Fruit fly (Drosophila melanogaster): ENCODE results near the gene Pmvk.

Gene Pmvk

DNA sequence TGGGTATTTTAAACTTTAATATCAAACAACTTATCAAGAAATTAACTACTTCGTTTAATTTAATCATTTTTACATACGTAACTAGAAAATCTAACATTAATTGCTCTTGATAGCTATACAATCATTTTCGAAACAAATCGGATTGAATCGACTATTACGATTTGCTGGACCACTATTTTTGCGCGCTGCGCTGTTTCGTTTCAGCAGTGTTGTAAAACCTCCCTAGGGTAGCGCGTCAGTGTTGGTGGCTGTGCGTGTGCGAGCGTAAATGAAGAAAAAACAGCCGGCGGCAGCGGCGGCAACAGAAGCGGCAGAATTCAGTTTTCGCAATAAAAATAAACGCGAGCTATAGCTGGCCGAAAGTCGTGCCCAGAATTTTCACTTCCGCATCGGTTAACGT, 46.9 kb downstream of the Pmvk start, which contains the start of gene CG33116 (continued):
- peak; percentile 70 for TF ChIP-seq tio (GFP tag; optimal IDR thresholded peaks at IDR 0.05)
- peak; percentile 81 for TF ChIP-seq dmrt11E (tag; optimal IDR thresholded peaks at IDR 0.05)
- TF ChIP-seq Hand (GFP tag; optimal IDR thresholded peaks at IDR 0.05): peak; percentile 20
- TF ChIP-seq CG10431 (GFP tag; optimal IDR thresholded peaks at IDR 0.05): peak; percentile 45
- TF ChIP-seq maf-S (GFP tag; optimal IDR thresholded peaks at IDR 0.05): peak; percentile 82
- TF ChIP-seq Deaf1 (tag; optimal IDR thresholded peaks at IDR 0.05): peak; percentile 42
- TF ChIP-seq bcd (GFP tag; optimal IDR thresholded peaks at IDR 0.05): peak; percentile 85
- TF ChIP-seq ken (GFP tag; IDR thresholded peaks at IDR 0.05): peak; percentile 84
- peak; percentile 30 for TF ChIP-seq CTCF (GFP tag; optimal IDR thresholded peaks at IDR 0.05)
- TF ChIP-seq hb (GFP tag; IDR thresholded peaks at IDR 0.05; ENCODE audit: partially characterized antibody): no peak
- peak; percentile 60 for TF ChIP-seq Hey (tag; optimal IDR thresholded peaks at IDR 0.05)
- 0 out of 2 replicates have a peak, but pooled peaks have one; percentile 26 for TF ChIP-seq CG31224 (GFP tag; IDR thresholded peaks at IDR 0.05)
- TF ChIP-seq CG4730 (GFP tag; IDR thresholded peaks at IDR 0.05): peak; percentile 55
- TF ChIP-seq CG17328 (GFP tag; IDR thresholded peaks at IDR 0.05): peak; percentile 74
- TF ChIP-seq CG17612 (GFP tag; IDR thresholded peaks at IDR 0.05): no peak
- TF ChIP-seq CG2129 (GFP tag; IDR thresholded peaks at IDR 0.05; ENCODE audit: partially characterized antibody): no peak
- TF ChIP-seq CG17186 (GFP tag; optimal IDR thresholded peaks at IDR 0.05): peak; percentile 70
- peak; percentile 82 for TF ChIP-seq Dad (GFP tag; optimal IDR thresholded peaks at IDR 0.05)
- peak; percentile 81 for TF ChIP-seq bab2 (GFP tag; optimal IDR thresholded peaks at IDR 0.05)
- peak; percentile 80 to 81 for TF ChIP-seq chif (GFP tag; optimal IDR thresholded peaks at IDR 0.05)
- no peak for TF ChIP-seq h (optimal IDR thresholded peaks at IDR 0.05)
- peak; percentile 23 for TF ChIP-seq HLHmδ (GFP tag; optimal IDR thresholded peaks at IDR 0.05)
- TF ChIP-seq CG10959 (GFP tag; IDR thresholded peaks at IDR 0.05): 0 out of 2 replicates have a peak, but pooled peaks have one; percentile 32
- peak; percentile 79 for TF ChIP-seq Ets97D (GFP tag; optimal IDR thresholded peaks at IDR 0.05)
- TF ChIP-seq CG7357 (GFP tag; IDR thresholded peaks at IDR 0.05): peak; percentile 51; the same call in 1 of the 3 replicates
- TF ChIP-seq kni (GFP tag; optimal IDR thresholded peaks at IDR 0.05): peak; percentile 12
- peak; percentile 34 for TF ChIP-seq mirr (GFP tag; optimal IDR thresholded peaks at IDR 0.05)
- TF ChIP-seq Sox102F (GFP tag; optimal IDR thresholded peaks at IDR 0.05): peak; percentile 76
- TF ChIP-seq CG17361 (GFP tag; IDR thresholded peaks at IDR 0.05): peak; percentile 84
- no peak for TF ChIP-seq CG31388 (GFP tag; optimal IDR thresholded peaks at IDR 0.05)
- TF ChIP-seq dan (GFP tag; IDR thresholded peaks at IDR 0.05): no peak
- peak; percentile 26 for TF ChIP-seq ab (GFP tag; optimal IDR thresholded peaks at IDR 0.05)
- TF ChIP-seq CG17829 (tag; optimal IDR thresholded peaks at IDR 0.05): peak; percentile 86
- TF ChIP-seq Taf1 (GFP tag; IDR thresholded peaks at IDR 0.05): peak; percentile 23; the same call in 1 of the 2 replicates
- TF ChIP-seq CG8388 (GFP tag; optimal IDR thresholded peaks at IDR 0.05): peak; percentile 77
- peak; percentile 24 for TF ChIP-seq CG10274 (GFP tag; optimal IDR thresholded peaks at IDR 0.05)
- TF ChIP-seq nom (GFP tag; optimal IDR thresholded peaks at IDR 0.05): peak; percentile 70
- TF ChIP-seq CG12942 (GFP tag; optimal IDR thresholded peaks at IDR 0.05): peak; percentile 81
- TF ChIP-seq Atf6 (GFP tag; IDR thresholded peaks at IDR 0.05): peak; percentile 83
- peak; percentile 75 to 76 for TF ChIP-seq Hr51 (GFP tag; optimal IDR thresholded peaks at IDR 0.05)
- peak; percentile 75 for TF ChIP-seq CG1602 (GFP tag; optimal IDR thresholded peaks at IDR 0.05)
- TF ChIP-seq CG17359 (tag; optimal IDR thresholded peaks at IDR 0.05): peak; percentile 80
- TF ChIP-seq CG3163 (GFP tag; optimal IDR thresholded peaks at IDR 0.05): peak; percentile 72
- TF ChIP-seq pb (GFP tag; optimal IDR thresholded peaks at IDR 0.05): peak; percentile 75
- TF ChIP-seq NC2β (GFP tag; optimal IDR thresholded peaks at IDR 0.05): peak; percentile 84
- TF ChIP-seq CG9215 (GFP tag; IDR thresholded peaks at IDR 0.05): peak; percentile 51; the same call in 1 of the 2 replicates
- peak; percentile 100 for TF ChIP-seq CG11696 (GFP tag; IDR thresholded peaks at IDR 0.05)
- peak; percentile 14 for TF ChIP-seq CG7745 (tag; optimal IDR thresholded peaks at IDR 0.05)
- TF ChIP-seq rib (GFP tag; IDR thresholded peaks at IDR 0.05): peak; percentile 78
- peak; percentile 66 to 80 for TF ChIP-seq bsh (GFP tag; optimal IDR thresholded peaks at IDR 0.05)
- TF ChIP-seq aop (GFP tag; IDR thresholded peaks at IDR 0.05): no peak

Data from whole organism, embryonic.